Worm (Caenorhabditis elegans) whole organism, L4/young adult: Measurements from ENCODE around the gene F44E2.10.

Experiments used
- W03F9.2 ChIP-seq: fragments of 150-350 bp; optimal IDR thresholded peaks from 2 replicates; lab custom pipeline; 2014; ENCODE audit warnings: missing biosample characterization, missing genetic modification characterization
- dao-5 ChIP-seq: sonication (generic microtip); optimal IDR thresholded peaks from 2 replicates; lab custom pipeline; 2016; ENCODE audit warnings: missing genotype, missing genetic modification characterization, moderate library complexity, missing compliant biosample characterization
- him-1 ChIP-seq: sonication (generic microtip); optimal IDR thresholded peaks from 2 replicates; lab custom pipeline; 2016; ENCODE audit warnings: missing genotype, missing genetic modification reagents, missing genetic modification characterization, missing compliant biosample characterization

Gene F44E2.10

ce11 chrIII:8831059-8831750 is at the start of gene F44E2.10:
TSS of gene F44E2.10 (minus strand) at chrIII:8831109.
- TF ChIP-seq him-1 (tag; lab: Kevin White, UChicago): no peak

ce11 chrIII:8878960-8879359 is 48.1 kb upstream of the F44E2.10 start:
- no peak for TF ChIP-seq him-1 (tag; lab: Kevin White, UChicago)
- TF ChIP-seq W03F9.2 (tag; lab: Kevin White, UChicago): no peak
- TF ChIP-seq dao-5 (tag; lab: Kevin White, UChicago): no peak

ce11 chrIII:8877002-8877401 is 46.1 kb upstream of the F44E2.10 start, which contains the start of gene K01F9.2:
TSS of gene K01F9.2 (minus strand) at chrIII:8877128.
- TF ChIP-seq him-1 (tag; lab: Kevin White, UChicago) (no peak), W03F9.2 (tag; lab: Kevin White, UChicago) (no peak), dao-5 (tag; lab: Kevin White, UChicago) (no peak)

ce11 chrIII:8873990-8874668 is 43.2 kb upstream of the F44E2.10 start:
- peak; percentile 86 for TF ChIP-seq him-1 (tag; lab: Kevin White, UChicago)
- no peak for TF ChIP-seq dao-5 (tag; lab: Kevin White, UChicago)
- no peak for TF ChIP-seq W03F9.2 (tag; lab: Kevin White, UChicago)

ce11 chrIII:8873045-8873457 is 42.1 kb upstream of the F44E2.10 start:
- TF ChIP-seq him-1 (tag; lab: Kevin White, UChicago): peak; percentile 60
- no peak for TF ChIP-seq dao-5 (tag; lab: Kevin White, UChicago)
- no peak for TF ChIP-seq W03F9.2 (tag; lab: Kevin White, UChicago)

- TF ChIP-seq him-1 (tag; lab: Kevin White, UChicago): no peak
- no peak for TF ChIP-seq W03F9.2 (tag; lab: Kevin White, UChicago)
- TF ChIP-seq dao-5 (tag; lab: Kevin White, UChicago): no peak
Measured at ce11 chrIII:8869663-8870062, 38.8 kb upstream of the F44E2.10 start.

DNA sequence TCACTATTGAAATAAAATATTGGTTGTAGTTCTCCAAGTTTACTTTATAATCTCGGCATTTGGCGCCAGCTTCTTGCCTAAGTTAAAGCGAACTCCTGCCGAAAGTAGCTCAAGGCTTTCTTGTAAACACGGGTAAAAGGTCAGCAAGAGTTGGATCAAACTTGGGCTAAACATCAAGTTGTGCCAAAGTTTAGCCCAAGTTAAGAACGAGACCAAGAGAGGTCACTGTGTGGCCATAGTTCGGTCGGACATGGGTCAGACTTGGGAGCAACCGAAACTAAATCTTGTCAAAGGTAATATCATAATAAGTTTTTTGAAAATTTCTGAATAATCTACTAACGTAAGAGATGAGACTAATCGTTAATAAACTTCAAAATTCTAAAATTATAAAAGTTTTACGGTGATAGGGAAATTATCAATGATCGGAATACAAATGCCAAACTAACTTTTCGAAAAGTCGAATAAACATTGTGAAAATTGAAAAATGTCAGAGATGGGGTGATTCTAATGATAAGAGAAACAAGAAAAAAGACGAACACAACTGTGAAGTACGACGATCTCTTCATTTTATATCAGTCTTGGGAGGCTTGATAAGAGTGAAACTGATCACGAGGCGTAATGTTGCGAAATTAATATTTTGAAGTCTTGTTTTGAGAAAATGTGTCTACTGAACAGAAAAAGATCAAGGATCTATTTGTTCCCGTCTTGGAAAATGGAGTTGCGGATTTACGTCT is 37.2 kb upstream of the F44E2.10 start:
- TF ChIP-seq W03F9.2 (tag; lab: Kevin White, UChicago) (peak; percentile 22), dao-5 (tag; lab: Kevin White, UChicago) (no peak), him-1 (tag; lab: Kevin White, UChicago) (no peak)

ce11 chrIII:8866983-8867842 is 36.3 kb upstream of the F44E2.10 start:
- TF ChIP-seq dao-5 (tag; lab: Kevin White, UChicago) (no peak), him-1 (tag; lab: Kevin White, UChicago) (no peak), W03F9.2 (tag; lab: Kevin White, UChicago) (no peak)

DNA sequence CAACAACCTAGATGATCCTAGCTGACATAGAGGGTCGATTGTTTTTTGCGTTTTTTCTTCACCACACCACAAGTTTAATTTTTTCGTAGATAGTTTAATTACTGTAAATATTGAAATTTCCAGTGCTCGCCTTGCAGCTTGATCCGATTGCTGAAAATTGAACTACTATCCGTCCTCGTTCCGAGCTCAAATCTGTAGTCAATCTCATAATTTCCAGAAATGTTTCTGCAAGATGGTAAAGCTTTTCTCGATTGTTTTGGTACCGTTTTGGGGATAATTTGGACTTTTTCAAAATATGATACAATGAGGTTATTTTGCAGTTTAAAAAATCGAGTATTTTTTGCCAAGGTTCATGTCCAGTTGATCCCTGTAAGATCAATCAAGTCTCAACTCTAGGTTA is 35.1 kb upstream of the F44E2.10 start:
- no peak for TF ChIP-seq dao-5 (tag; lab: Kevin White, UChicago)
- no peak for TF ChIP-seq W03F9.2 (tag; lab: Kevin White, UChicago)
- TF ChIP-seq him-1 (tag; lab: Kevin White, UChicago): no peak

DNA sequence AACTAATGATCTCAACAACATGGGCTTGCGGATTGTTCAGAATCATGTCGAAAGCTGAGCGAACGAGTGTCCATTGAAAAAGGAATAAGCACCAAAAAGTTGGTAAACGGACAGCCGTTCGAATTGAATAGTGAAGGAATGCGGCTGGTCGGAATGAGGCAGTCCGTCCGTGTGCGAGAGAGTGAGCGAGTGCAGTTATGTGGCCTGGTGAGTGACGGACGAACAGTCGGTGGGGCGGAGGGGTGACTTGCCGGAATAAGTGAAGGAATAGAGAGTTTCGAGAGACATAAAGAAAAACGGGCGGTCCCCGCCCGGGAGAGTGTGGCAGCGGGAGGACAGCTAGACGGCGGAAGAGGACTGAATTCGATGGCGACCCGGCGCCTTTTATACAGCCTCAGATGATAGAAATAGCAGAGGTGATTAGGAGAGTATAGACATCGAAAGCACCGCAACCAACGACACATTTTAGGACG is 34.4 kb upstream of the F44E2.10 start:
- TF ChIP-seq him-1 (tag; lab: Kevin White, UChicago) (no peak), W03F9.2 (tag; lab: Kevin White, UChicago) (peak; percentile 45), dao-5 (tag; lab: Kevin White, UChicago) (peak; percentile 45)

ce11 chrIII:8858482-8858881 is 27.6 kb upstream of the F44E2.10 start:
- TF ChIP-seq W03F9.2 (tag; lab: Kevin White, UChicago) (no peak), dao-5 (tag; lab: Kevin White, UChicago) (no peak), him-1 (tag; lab: Kevin White, UChicago) (no peak)

ce11 chrIII:8851961-8852360 is 21.1 kb upstream of the F44E2.10 start, which contains the start of gene plg-1:
TSS of gene plg-1 (plus strand) at chrIII:8852261.
- TF ChIP-seq dao-5 (tag; lab: Kevin White, UChicago) (no peak), W03F9.2 (tag; lab: Kevin White, UChicago) (no peak), him-1 (tag; lab: Kevin White, UChicago) (no peak)
